Worm (Caenorhabditis elegans) whole organism, L4/young adult: ENCODE measurements around the gene sdha-1.

Source experiments
- W03F9.2 ChIP-seq: fragments of 150-350 bp; optimal IDR thresholded peaks from 2 replicates; lab custom pipeline; 2014; ENCODE audit warnings: missing biosample characterization, missing genetic modification characterization
- dao-5 ChIP-seq: sonication (generic microtip); optimal IDR thresholded peaks from 2 replicates; lab custom pipeline; 2016; ENCODE audit warnings: missing genotype, missing genetic modification characterization, moderate library complexity, missing compliant biosample characterization
- him-1 ChIP-seq: sonication (generic microtip); optimal IDR thresholded peaks from 2 replicates; lab custom pipeline; 2016; ENCODE audit warnings: missing genotype, missing genetic modification reagents, missing genetic modification characterization, missing compliant biosample characterization

sdha-1 gene

ce11 chrX:8527950-8528349 is 17.9 kb downstream of the sdha-1 start, which contains the start of gene flp-5:
flp-5 (plus strand) TSS chrX:8528250.
- TF ChIP-seq him-1 (tag; lab: Kevin White, UChicago) (no peak), W03F9.2 (no peak), dao-5 (tag; lab: Kevin White, UChicago) (no peak)

- no peak for TF ChIP-seq W03F9.2
These were observed 22.8 kb downstream of the sdha-1 start for ce11 chrX:8523000-8523399.

ce11 chrX:8521614-8522013 is 24.2 kb downstream of the sdha-1 start, which contains the start of gene C03G5.14:
C03G5.14 (plus strand) TSS chrX:8521914.
- TF ChIP-seq W03F9.2 = no peak
- TF ChIP-seq dao-5 (tag; lab: Kevin White, UChicago) = no peak
- no peak for TF ChIP-seq him-1 (tag; lab: Kevin White, UChicago)

- no peak for TF ChIP-seq him-1 (tag; lab: Kevin White, UChicago)
- TF ChIP-seq W03F9.2 = no peak
- no peak for TF ChIP-seq dao-5 (tag; lab: Kevin White, UChicago)
These were observed 25.4 kb downstream of the sdha-1 start, which contains the start of gene H03E18.2 for ce11 chrX:8520402-8520801. H03E18.2 (minus strand) TSS chrX:8520502.

- TF ChIP-seq him-1 (tag; lab: Kevin White, UChicago) = no peak
- TF ChIP-seq W03F9.2 = no peak
- TF ChIP-seq dao-5 (tag; lab: Kevin White, UChicago) = no peak
These were observed 36.7 kb downstream of the sdha-1 start for ce11 chrX:8509088-8509487.

ce11 chrX:8507576-8507975 is 38.2 kb downstream of the sdha-1 start, which contains the start of gene H03E18.1:
H03E18.1 (plus strand) TSS chrX:8507876.
- TF ChIP-seq dao-5 (tag; lab: Kevin White, UChicago) = no peak
- no peak for TF ChIP-seq him-1 (tag; lab: Kevin White, UChicago)
- no peak for TF ChIP-seq W03F9.2

ce11 chrX:8507053-8507452 is 38.8 kb downstream of the sdha-1 start:
- no peak for TF ChIP-seq him-1 (tag; lab: Kevin White, UChicago)
- TF ChIP-seq dao-5 (tag; lab: Kevin White, UChicago) = no peak
- no peak for TF ChIP-seq W03F9.2

ce11 chrX:8504207-8504606 is 41.6 kb downstream of the sdha-1 start:
- TF ChIP-seq W03F9.2 = no peak
- TF ChIP-seq him-1 (tag; lab: Kevin White, UChicago) = no peak
- no peak for TF ChIP-seq dao-5 (tag; lab: Kevin White, UChicago)

- TF ChIP-seq him-1 (tag; lab: Kevin White, UChicago) (no peak), dao-5 (tag; lab: Kevin White, UChicago) (no peak), W03F9.2 (no peak)
These were observed 44.9 kb downstream of the sdha-1 start, which contains the start of gene grd-4 for ce11 chrX:8500922-8501321. grd-4 (plus strand) TSS chrX:8501222.

- no peak for TF ChIP-seq him-1 (tag; lab: Kevin White, UChicago)
- TF ChIP-seq W03F9.2 = no peak
- no peak for TF ChIP-seq dao-5 (tag; lab: Kevin White, UChicago)
These were observed 46.1 kb downstream of the sdha-1 start, which contains the start of gene grd-14 for ce11 chrX:8499721-8500120. grd-14 (plus strand) TSS chrX:8500021.

ce11 chrX:8495005-8495404 is 50.8 kb downstream of the sdha-1 start, which contains the start of gene T01B10.5:
T01B10.5 (plus strand) TSS chrX:8495305.
- TF ChIP-seq him-1 (tag; lab: Kevin White, UChicago) (no peak), W03F9.2 (no peak), dao-5 (tag; lab: Kevin White, UChicago) (no peak)
